Worm (Caenorhabditis elegans) whole organism, early embryonic: ENCODE data around the gene ulp-1.

Experiments used
- B0310.2 ChIP-seq: sonication (generic microtip); optimal IDR thresholded peaks from 2 replicates; lab custom pipeline; 2016; ENCODE audit warnings: mild to moderate bottlenecking, missing genetic modification characterization, missing compliant biosample characterization
- F13C5.2 ChIP-seq: sonication (generic microtip); optimal IDR thresholded peaks from 2 replicates; lab custom pipeline; 2017; ENCODE audit warnings: mild to moderate bottlenecking, missing genetic modification characterization, inconsistent platforms, missing compliant biosample characterization
- aly-1 ChIP-seq: sonication (generic microtip); optimal IDR thresholded peaks from 2 replicates; lab custom pipeline; 2016; ENCODE audit warnings: missing genetic modification characterization, missing compliant biosample characterization
- ama-1 ChIP-seq: fragments of 150-350 bp; optimal IDR thresholded peaks from 2 replicates; lab custom pipeline; 2014
- ceh-13 ChIP-seq: fragments of 200-800 bp; sonication (Bioruptor generic); optimal IDR thresholded peaks from 2 replicates; lab custom pipeline; 2018; ENCODE audit warnings: mild to moderate bottlenecking, missing genetic modification characterization, missing compliant biosample characterization
- ceh-36 ChIP-seq: sonication (generic microtip); optimal IDR thresholded peaks from 2 replicates; lab custom pipeline; 2016; ENCODE audit warnings: missing genetic modification characterization, inconsistent platforms, missing compliant biosample characterization
- ets-7 ChIP-seq: sonication (generic microtip); optimal IDR thresholded peaks from 2 replicates; lab custom pipeline; 2016; ENCODE audit warnings: missing genotype, missing genetic modification characterization, missing compliant biosample characterization
- flt-1 ChIP-seq: fragments of 200-800 bp; sonication (Bioruptor generic); IDR thresholded peaks from 2 replicates; pipeline ENCODE4 v1.3.6; 2022; ENCODE audit warnings: missing genetic modification characterization, missing compliant biosample characterization
- hmbx-1 ChIP-seq: sonication (generic microtip); optimal IDR thresholded peaks from 2 replicates; lab custom pipeline; 2016; ENCODE audit warnings: mild to moderate bottlenecking, missing genetic modification characterization, missing compliant biosample characterization
- pes-1 ChIP-seq: fragments of 200-800 bp; sonication (Bioruptor generic); IDR thresholded peaks from 2 replicates; pipeline ENCODE4 v1.3.6; 2022; ENCODE audit warnings: missing genetic modification reagents, missing genetic modification characterization, missing compliant biosample characterization
- sea-1 ChIP-seq: fragments of 200-800 bp; sonication (Bioruptor generic); conservative IDR thresholded peaks from 2 replicates; pipeline ENCODE4 v1.3.6; 2022; ENCODE audit warnings: missing genetic modification characterization, missing compliant biosample characterization
- tbx-11 ChIP-seq: fragments of 200-800 bp; sonication (Bioruptor generic); IDR thresholded peaks from 2 replicates; pipeline ENCODE4 v1.3.6; 2022; ENCODE audit warnings: missing genetic modification characterization, missing compliant biosample characterization
- tbx-37 ChIP-seq: fragments of 200-800 bp; sonication (Bioruptor generic); conservative IDR thresholded peaks from 2 replicates; pipeline ENCODE4 v1.3.6; 2022; ENCODE audit warnings: missing genetic modification reagents, missing genetic modification characterization, missing compliant biosample characterization
- tra-4 ChIP-seq: sonication (generic microtip); optimal IDR thresholded peaks from 2 replicates; lab custom pipeline; 2017; ENCODE audit warnings: missing genetic modification characterization, missing compliant biosample characterization

- TF ChIP-seq tra-4 (no peak), ceh-36 (tag; lab: Kevin White, UChicago) (no peak), hmbx-1 (tag; lab: Kevin White, UChicago) (no peak), ama-1 (lab: Kevin White, UChicago) (no peak), flt-1 (GFP tag; lab: Robert Waterston, UW) (no peak), ceh-13 (GFP tag; lab: Kevin White, UChicago) (no peak), aly-1 (tag; lab: Kevin White, UChicago) (no peak), F13C5.2 (tag; lab: Kevin White, UChicago) (no peak), tbx-11 (GFP tag; lab: Robert Waterston, UW) (no peak), tbx-37 (no peak), ets-7 (no peak), pes-1 (no peak), B0310.2 (tag; lab: Kevin White, UChicago) (no peak), sea-1 (GFP tag; lab: Robert Waterston, UW) (no peak)
Observed at ce11 chrIII:5206861-5207414, 37.3 kb upstream of the ulp-1 start, which contains the start of gene morc-1.
